Fruit fly (Drosophila melanogaster): ENCODE data around the gene cdm.

cdm gene

DNA sequence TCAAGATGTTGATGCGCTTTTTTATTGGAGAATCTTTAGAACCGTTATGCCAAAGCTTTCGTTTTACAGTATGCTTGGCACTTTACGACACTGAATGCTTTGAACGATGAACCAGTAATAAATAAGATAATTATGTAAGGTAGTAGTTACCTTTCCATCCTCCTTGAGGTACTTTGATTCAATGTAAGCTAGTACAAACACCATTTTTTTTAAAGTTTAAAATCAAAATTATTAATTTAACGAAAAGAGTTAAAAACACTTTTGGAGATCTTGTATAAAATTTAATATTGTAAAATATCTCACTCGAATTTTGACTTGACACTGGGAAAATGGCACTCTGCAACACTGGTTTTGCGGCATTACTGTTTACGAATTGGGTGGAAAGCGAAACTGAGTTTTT lies 2.1 kb upstream of the cdm start, which contains the start of the genes Arp5 and CG7208 (continued):
- TF ChIP-seq CG6791 (GFP tag; IDR thresholded peaks at IDR 0.05; ENCODE audit: partially characterized antibody) (no peak), trem (tag; optimal IDR thresholded peaks at IDR 0.05) (peak; percentile 58), ap (GFP tag; IDR thresholded peaks at IDR 0.05) (0 out of 2 replicates have a peak, but pooled peaks have one; percentile 30), CG7372 (GFP tag; IDR thresholded peaks at IDR 0.05) (peak; percentile 66), CG7556 (GFP tag; optimal IDR thresholded peaks at IDR 0.05) (peak; percentile 60), CG8290 (GFP tag; optimal IDR thresholded peaks at IDR 0.05) (peak; percentile 66), CG8290 (tag; optimal IDR thresholded peaks at IDR 0.05) (peak in 1 of 2 experiments; percentile 34), grau (tag; optimal IDR thresholded peaks at IDR 0.05) (peak; percentile 79), NC2β (GFP tag; optimal IDR thresholded peaks at IDR 0.05) (peak; percentile 1), hbn (GFP tag; IDR thresholded peaks at IDR 0.05; ENCODE audit: partially characterized antibody) (no peak), CG4360 (GFP tag; IDR thresholded peaks at IDR 0.05) (no peak), ham (GFP tag; IDR thresholded peaks at IDR 0.05) (no peak), CG13287 (GFP tag; IDR thresholded peaks at IDR 0.05; ENCODE audit: partially characterized antibody) (peak; percentile 59), CG6654 (GFP tag; optimal IDR thresholded peaks at IDR 0.05) (no peak), tin (GFP tag; optimal IDR thresholded peaks at IDR 0.05) (peak; percentile 71), Hr78 (GFP tag; optimal IDR thresholded peaks at IDR 0.05) (no peak), Nf-YA (GFP tag; IDR thresholded peaks at IDR 0.05) (0 out of 2 replicates have a peak, but pooled peaks have one; percentile 51), pnt (GFP tag; optimal IDR thresholded peaks at IDR 0.05) (peak; percentile 18), CG7357 (GFP tag; IDR thresholded peaks at IDR 0.05) (0 out of 3 replicates have a peak, but pooled peaks have one; percentile 36), dpn (GFP tag; optimal IDR thresholded peaks at IDR 0.05) (peak; percentile 72 to 85), lola (GFP tag; optimal IDR thresholded peaks at IDR 0.05) (peak in 1 of 3 experiments; percentile 51), CG16815 (GFP tag; optimal IDR thresholded peaks at IDR 0.05) (peak; percentile 55), CG8765 (GFP tag; IDR thresholded peaks at IDR 0.05) (no peak), Asciz (GFP tag; optimal IDR thresholded peaks at IDR 0.05) (no peak), CG34376 (GFP tag; optimal IDR thresholded peaks at IDR 0.05) (peak; percentile 72), CG3995 (GFP tag; optimal IDR thresholded peaks at IDR 0.05) (peak; percentile 34), Ravus (GFP tag; IDR thresholded peaks at IDR 0.05) (no peak), CG14050 (GFP tag; IDR thresholded peaks at IDR 0.05) (0 out of 3 replicates have a peak, but pooled peaks have one; percentile 13), CG7963 (GFP tag; IDR thresholded peaks at IDR 0.05; ENCODE audit: partially characterized antibody) (no peak), Dp (GFP tag; optimal IDR thresholded peaks at IDR 0.05) (peak; percentile 37), maf-S (GFP tag; optimal IDR thresholded peaks at IDR 0.05) (peak; percentile 53), CG17328 (GFP tag; IDR thresholded peaks at IDR 0.05) (peak; percentile 40; the same call in 1 of the 2 replicates), CG34422 (GFP tag; IDR thresholded peaks at IDR 0.05) (peak; percentile 63; the same call in 1 of the 3 replicates), CG7987 (GFP tag; optimal IDR thresholded peaks at IDR 0.05) (peak; percentile 15), CG2678 (tag; optimal IDR thresholded peaks at IDR 0.05) (no peak), CG33557 (GFP tag; optimal IDR thresholded peaks at IDR 0.05) (peak; percentile 19), CG11695 (GFP tag; IDR thresholded peaks at IDR 0.05) (peak; percentile 49; the same call in 1 of the 3 replicates), CG31441 (GFP tag; IDR thresholded peaks at IDR 0.05) (peak; percentile 73), Dip2 (GFP tag; IDR thresholded peaks at IDR 0.05) (no peak), CG1233 (GFP tag; optimal IDR thresholded peaks at IDR 0.05) (peak; percentile 64), CG18599 (GFP tag; optimal IDR thresholded peaks at IDR 0.05) (peak; percentile 82), usp (GFP tag; optimal IDR thresholded peaks at IDR 0.05) (no peak), CG10267 (tag; optimal IDR thresholded peaks at IDR 0.05) (peak; percentile 95), Adf1 (GFP tag; IDR thresholded peaks at IDR 0.05) (peak; percentile 39), run (tag; optimal IDR thresholded peaks at IDR 0.05) (no peak), pzg (GFP tag; optimal IDR thresholded peaks at IDR 0.05) (peak; percentile 51), pita (GFP tag; optimal IDR thresholded peaks at IDR 0.05) (no peak), gem (tag; optimal IDR thresholded peaks at IDR 0.05) (no peak), CG4820 (GFP tag; optimal IDR thresholded peaks at IDR 0.05) (peak; percentile 34), CG14014 (GFP tag; IDR thresholded peaks at IDR 0.05) (no peak; the same call in none of the 2 replicates), h (optimal IDR thresholded peaks at IDR 0.05) (no peak)
